Worm (Caenorhabditis elegans) whole organism, midembryonic: ENCODE data around the gene gem-1.

Experiments
- T22C8.4 ChIP-seq: fragments of 200-800 bp; sonication (Bioruptor generic); IDR thresholded peaks from 2 replicates; pipeline ENCODE4 v1.3.6; 2022; ENCODE audit warnings: missing genetic modification characterization, missing compliant biosample characterization
- cog-1 ChIP-seq: sonication (generic microtip); optimal IDR thresholded peaks from 2 replicates; lab custom pipeline; 2016; ENCODE audit warnings: missing genetic modification characterization, missing compliant biosample characterization
- flt-1 ChIP-seq: fragments of 200-800 bp; sonication (Bioruptor generic); IDR thresholded peaks from 2 replicates; pipeline ENCODE4 v1.3.6; 2022; ENCODE audit warnings: missing genetic modification characterization, missing compliant biosample characterization
- klf-2 ChIP-seq: fragments of 200-800 bp; sonication (Bioruptor generic); conservative IDR thresholded peaks from 2 replicates; pipeline ENCODE4 v1.3.6; 2022; ENCODE audit warnings: missing genetic modification reagents, missing genetic modification characterization, missing compliant biosample characterization
- ref-1 ChIP-seq: fragments of 200-800 bp; sonication (Bioruptor generic); conservative IDR thresholded peaks from 2 replicates; pipeline ENCODE4 v1.3.6; 2022; ENCODE audit warnings: missing genetic modification reagents, missing genetic modification characterization, missing compliant biosample characterization
- ztf-23 ChIP-seq: fragments of 200-800 bp; sonication (Bioruptor generic); IDR thresholded peaks from 2 replicates; pipeline ENCODE4 v1.3.6; 2022; ENCODE audit warnings: missing genetic modification reagents, missing genetic modification characterization, missing compliant biosample characterization
- ztf-29 ChIP-seq: fragments of 200-800 bp; sonication (Bioruptor generic); IDR thresholded peaks from 2 replicates; pipeline ENCODE4 v1.3.6; 2022; ENCODE audit warnings: missing genetic modification reagents, missing genetic modification characterization, missing compliant biosample characterization

ce11 chrX:13379072-13379471 is 2.3 kb upstream of the gem-1 start:
- TF ChIP-seq T22C8.4 (GFP tag; lab: Robert Waterston, UW) (no peak), ref-1 (GFP tag; lab: Robert Waterston, UW) (no peak), flt-1 (no peak), cog-1 (tag; lab: Kevin White, UChicago) (no peak), ztf-23 (GFP tag; lab: Robert Waterston, UW) (no peak), ztf-29 (GFP tag; lab: Robert Waterston, UW) (no peak), klf-2 (GFP tag; lab: Robert Waterston, UW) (no peak)
